Fruit fly (Drosophila melanogaster): Measurements from ENCODE around the gene CG17029.

DNA sequence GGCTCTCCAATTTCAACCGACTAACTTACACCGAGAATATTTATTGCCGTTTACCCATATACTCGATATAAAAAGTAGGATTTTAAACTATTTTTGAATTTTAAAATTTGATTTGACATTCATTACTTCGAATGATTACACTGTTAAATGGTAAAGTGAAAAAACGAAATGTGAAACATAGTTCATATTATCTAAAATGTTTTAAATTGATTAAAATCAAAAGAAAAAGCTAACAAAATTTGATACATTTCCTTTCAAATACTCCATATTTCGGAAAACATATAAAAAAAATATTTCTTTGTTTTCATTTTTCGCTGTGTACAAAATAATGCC is 41.5 kb downstream of the CG17029 start:
- TF ChIP-seq CG8478 (optimal IDR thresholded peaks at IDR 0.05): no peak
- no peak for TF ChIP-seq usp (GFP tag; optimal IDR thresholded peaks at IDR 0.05)
- no peak for TF ChIP-seq psq (optimal IDR thresholded peaks at IDR 0.05)
- TF ChIP-seq pan (optimal IDR thresholded peaks at IDR 0.05): no peak
- TF ChIP-seq Dll (optimal IDR thresholded peaks at IDR 0.05): no peak
- no peak for TF ChIP-seq EcR (GFP tag; optimal IDR thresholded peaks at IDR 0.05)

Data from whole organism.